Worm (Caenorhabditis elegans): Measurements from ENCODE around the gene gei-15.
"Not testable (repeated sequence)": the region's sequence is repeated elsewhere in the genome, so short reads cannot be mapped to it uniquely, and the experiment has no call there.

The gei-15 gene

DNA sequence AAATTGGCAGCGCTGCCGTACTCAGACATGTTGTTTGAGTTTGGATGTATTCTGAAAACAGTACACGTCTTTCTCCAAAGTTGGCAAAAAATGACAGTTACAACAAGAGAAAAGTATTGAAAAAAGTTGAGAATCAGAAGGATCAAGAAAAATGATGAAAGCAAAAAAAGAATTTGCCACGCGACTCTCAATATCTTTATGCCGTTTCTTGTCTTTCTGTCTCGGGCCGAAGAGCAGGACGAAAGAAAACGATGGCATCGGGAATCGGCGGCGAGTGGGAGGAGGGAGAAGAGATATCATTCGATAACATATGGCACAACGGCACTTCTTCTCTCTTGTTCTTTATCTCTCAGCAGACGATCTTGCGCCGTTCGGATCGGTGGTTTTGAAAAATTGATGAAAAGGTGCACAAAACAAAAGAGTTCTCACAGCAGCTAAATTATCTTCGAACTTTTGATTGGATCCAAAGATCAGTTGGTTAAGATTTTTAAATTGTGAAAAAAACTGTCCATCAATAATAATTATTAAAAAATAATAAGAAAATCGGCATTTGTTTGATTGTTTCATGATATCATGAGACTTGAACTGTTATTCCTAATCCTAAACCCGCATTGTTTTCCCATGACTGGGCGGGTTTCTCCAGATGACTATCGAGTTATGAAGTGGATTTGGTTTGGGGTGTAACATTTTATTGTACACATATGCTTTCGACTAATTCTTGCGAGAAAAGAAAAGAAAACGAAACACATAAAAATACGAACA, at the start of gene gei-15:
Gene gei-15, minus strand, starts transcription at position 51 of the 762 bp plus-strand sequence.
- no peak for TF ChIP-seq W03F9.2 (tag; optimal IDR thresholded peaks at IDR 0.05)

- TF ChIP-seq him-1, dao-5, W03F9.2 (tag; optimal IDR thresholded peaks at IDR 0.05): not testable (repeated sequence)
Measured at ce11 chrX:6868669-6869068, 45.6 kb upstream of the gei-15 start, which contains the start of gene C53B7.6. C53B7.6 (minus strand) TSS chrX:6868769.

ce11 chrX:6867707-6868106, 44.6 kb upstream of the gei-15 start:
- TF ChIP-seq dao-5 (tag; optimal IDR thresholded peaks at IDR 0.05) (peak; percentile 85), him-1 (tag; optimal IDR thresholded peaks at IDR 0.05) (no peak), W03F9.2 (tag; optimal IDR thresholded peaks at IDR 0.05) (peak; percentile 47)

ce11 chrX:6866900-6867299, 43.8 kb upstream of the gei-15 start:
- TF ChIP-seq W03F9.2 (tag; optimal IDR thresholded peaks at IDR 0.05), result no peak
- no peak for TF ChIP-seq him-1 (tag; optimal IDR thresholded peaks at IDR 0.05)
- TF ChIP-seq dao-5 (tag; optimal IDR thresholded peaks at IDR 0.05), result no peak

DNA sequence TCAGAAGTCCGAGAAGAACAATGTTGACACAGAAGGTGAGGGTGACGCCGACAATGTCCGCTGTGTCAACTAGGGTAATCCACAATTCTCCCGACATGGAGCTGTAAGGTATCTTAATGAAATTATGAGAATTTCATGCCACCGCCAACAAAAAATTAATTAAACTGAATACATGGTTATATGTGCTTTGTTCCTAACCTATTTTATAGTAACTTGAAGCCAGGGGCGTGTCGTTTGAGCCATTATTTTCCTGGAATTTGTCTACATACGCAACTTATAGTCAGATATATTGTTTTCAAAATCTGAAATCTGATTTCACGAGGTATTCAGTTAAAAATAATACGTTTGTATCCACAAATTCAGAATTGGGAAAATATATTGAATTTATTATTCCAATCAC, 42.8 kb upstream of the gei-15 start, which contains the start of gene odr-10:
Gene odr-10, minus strand, starts transcription at position 101 of the 400 bp plus-strand sequence.
- no peak for TF ChIP-seq him-1 (tag; optimal IDR thresholded peaks at IDR 0.05)
- TF ChIP-seq W03F9.2 (tag; optimal IDR thresholded peaks at IDR 0.05), result no peak
- no peak for TF ChIP-seq dao-5 (tag; optimal IDR thresholded peaks at IDR 0.05)

DNA sequence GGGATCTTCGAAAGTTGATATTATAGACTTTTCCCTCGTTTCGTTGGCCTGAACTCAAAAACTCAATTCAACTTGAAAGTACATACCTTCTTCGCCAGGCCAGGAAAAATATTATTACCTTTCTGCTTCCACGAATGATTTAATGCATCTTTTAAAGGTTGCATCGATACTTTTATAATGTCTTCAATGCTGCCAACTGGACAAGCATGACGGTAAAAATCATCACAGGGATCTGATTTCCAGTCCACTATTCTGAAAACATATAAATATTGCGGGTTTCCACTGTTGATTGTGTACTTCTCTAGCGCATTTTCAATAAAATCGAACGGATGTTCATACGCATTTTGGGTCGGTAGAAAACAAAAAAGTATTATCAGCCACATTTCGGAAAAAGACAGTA, 40.0 kb upstream of the gei-15 start, which contains the start of gene nep-4:
Gene nep-4, minus strand, starts transcription at position 393 of the 400 bp plus-strand sequence.
- TF ChIP-seq him-1 (tag; optimal IDR thresholded peaks at IDR 0.05), result no peak
- TF ChIP-seq W03F9.2 (tag; optimal IDR thresholded peaks at IDR 0.05), result no peak
- no peak for TF ChIP-seq dao-5 (tag; optimal IDR thresholded peaks at IDR 0.05)

DNA sequence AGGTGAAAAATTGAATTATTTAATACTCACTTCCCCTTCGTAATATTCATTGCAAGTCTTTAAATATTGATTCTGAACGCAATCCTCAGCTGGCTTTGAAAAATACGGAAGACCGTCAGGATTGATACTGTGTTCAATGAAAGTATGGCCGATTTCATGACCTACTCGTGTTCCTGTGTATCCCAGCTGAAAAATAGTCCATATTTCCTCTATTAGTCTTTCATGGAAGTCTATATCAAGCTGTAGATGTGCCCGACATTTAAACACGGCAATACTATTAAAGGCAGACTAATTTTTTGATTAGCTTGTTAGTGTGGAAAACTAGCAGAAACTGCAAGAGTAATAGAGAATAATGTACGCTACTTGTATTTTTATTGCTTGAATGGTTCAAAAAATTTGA, 38.5 kb upstream of the gei-15 start:
- TF ChIP-seq him-1 (tag; optimal IDR thresholded peaks at IDR 0.05), result no peak
- TF ChIP-seq dao-5 (tag; optimal IDR thresholded peaks at IDR 0.05), result no peak
- no peak for TF ChIP-seq W03F9.2 (tag; optimal IDR thresholded peaks at IDR 0.05)

DNA sequence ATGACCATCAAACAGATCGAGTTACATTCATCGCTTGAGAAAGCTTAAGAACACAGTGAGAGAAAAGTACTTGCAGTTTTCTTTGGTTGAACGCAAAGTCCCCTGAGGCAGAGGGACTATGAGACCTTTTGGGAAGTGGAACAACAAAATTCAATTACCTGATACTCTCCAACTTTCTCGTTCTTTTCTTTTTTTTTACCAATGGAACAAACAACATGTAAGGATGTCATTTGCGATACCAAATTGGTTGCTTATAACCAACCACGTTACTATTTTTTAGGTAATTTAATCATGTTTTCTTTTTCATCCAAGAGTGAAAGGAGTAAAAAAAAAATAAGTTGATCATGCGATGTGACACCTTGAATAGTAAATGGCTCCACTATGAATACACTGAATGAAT, 33.7 kb upstream of the gei-15 start:
- TF ChIP-seq dao-5 (tag; optimal IDR thresholded peaks at IDR 0.05) (no peak), him-1 (tag; optimal IDR thresholded peaks at IDR 0.05) (no peak), W03F9.2 (tag; optimal IDR thresholded peaks at IDR 0.05) (no peak)

ce11 chrX:6853318-6853717, 30.2 kb upstream of the gei-15 start, which contains the start of gene rig-3:
rig-3 (plus strand) TSS chrX:6853618.
- TF ChIP-seq dao-5 (tag; optimal IDR thresholded peaks at IDR 0.05) (no peak), W03F9.2 (tag; optimal IDR thresholded peaks at IDR 0.05) (no peak), him-1 (tag; optimal IDR thresholded peaks at IDR 0.05) (no peak)

DNA sequence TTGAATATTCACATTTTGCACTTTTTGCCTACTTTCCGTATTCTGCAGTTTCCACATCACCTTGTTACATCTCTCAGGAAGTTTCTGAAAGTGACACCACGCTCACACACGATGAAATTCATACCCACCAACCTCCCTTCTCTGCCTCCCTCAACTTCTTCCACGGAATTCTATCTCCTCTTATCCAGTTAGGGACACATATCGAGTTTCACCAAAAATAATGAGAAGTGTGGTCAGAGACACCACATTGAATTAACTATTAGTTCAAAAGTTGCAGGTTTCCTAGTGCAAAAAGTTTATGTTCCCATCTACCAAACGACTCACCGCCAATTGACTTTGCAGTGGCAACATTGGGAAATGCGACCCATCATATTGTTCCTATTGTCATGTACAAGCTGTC, 27.3 kb upstream of the gei-15 start:
- TF ChIP-seq W03F9.2 (tag; optimal IDR thresholded peaks at IDR 0.05) (no peak), dao-5 (tag; optimal IDR thresholded peaks at IDR 0.05) (no peak), him-1 (tag; optimal IDR thresholded peaks at IDR 0.05) (no peak)

ce11 chrX:6848596-6848995, 25.5 kb upstream of the gei-15 start:
- TF ChIP-seq W03F9.2 (tag; optimal IDR thresholded peaks at IDR 0.05) (no peak), dao-5 (tag; optimal IDR thresholded peaks at IDR 0.05) (no peak), him-1 (tag; optimal IDR thresholded peaks at IDR 0.05) (no peak)

ce11 chrX:6845934-6846333, 22.9 kb upstream of the gei-15 start, which contains the start of gene C53B7.2:
C53B7.2 (plus strand) TSS chrX:6846234.
- TF ChIP-seq W03F9.2 (tag; optimal IDR thresholded peaks at IDR 0.05), result no peak

DNA sequence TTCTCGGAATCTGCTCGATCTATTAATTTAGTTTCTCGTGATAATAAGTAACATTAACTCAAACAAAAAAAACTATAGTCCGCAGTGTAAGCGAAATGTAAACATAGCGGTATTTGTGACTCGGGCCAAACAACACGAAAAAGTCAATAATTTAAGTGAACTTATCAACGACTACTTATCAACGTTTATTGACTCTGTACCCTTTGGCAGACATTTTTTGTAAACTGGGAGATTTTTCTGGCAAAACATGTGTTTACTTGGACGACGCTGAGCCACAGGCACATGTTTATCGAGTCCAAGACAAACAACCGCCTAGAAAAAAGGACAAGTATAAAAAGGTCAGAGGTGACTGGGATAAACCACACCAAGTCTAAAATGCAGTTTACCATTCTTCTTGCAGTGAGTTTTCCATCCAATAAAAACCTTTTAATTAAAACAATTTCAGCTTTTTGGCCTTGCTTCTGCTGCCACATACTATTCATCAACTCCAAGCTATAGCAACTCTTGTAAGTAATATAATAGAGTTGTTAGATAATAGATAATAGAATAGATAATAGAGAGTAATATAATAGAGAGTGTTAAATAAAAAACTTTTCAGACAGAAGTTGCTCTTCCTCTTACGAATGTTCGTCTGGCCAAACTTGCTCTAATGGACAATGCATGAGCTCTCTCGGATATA, 21.5 kb upstream of the gei-15 start, which contains the start of gene C53B7.3:
Gene C53B7.3, plus strand, starts transcription at position 362 of the 679 bp plus-strand sequence.
- no peak for TF ChIP-seq dao-5 (tag; optimal IDR thresholded peaks at IDR 0.05)
- no peak for TF ChIP-seq him-1 (tag; optimal IDR thresholded peaks at IDR 0.05)
- no peak for TF ChIP-seq W03F9.2 (tag; optimal IDR thresholded peaks at IDR 0.05)

DNA sequence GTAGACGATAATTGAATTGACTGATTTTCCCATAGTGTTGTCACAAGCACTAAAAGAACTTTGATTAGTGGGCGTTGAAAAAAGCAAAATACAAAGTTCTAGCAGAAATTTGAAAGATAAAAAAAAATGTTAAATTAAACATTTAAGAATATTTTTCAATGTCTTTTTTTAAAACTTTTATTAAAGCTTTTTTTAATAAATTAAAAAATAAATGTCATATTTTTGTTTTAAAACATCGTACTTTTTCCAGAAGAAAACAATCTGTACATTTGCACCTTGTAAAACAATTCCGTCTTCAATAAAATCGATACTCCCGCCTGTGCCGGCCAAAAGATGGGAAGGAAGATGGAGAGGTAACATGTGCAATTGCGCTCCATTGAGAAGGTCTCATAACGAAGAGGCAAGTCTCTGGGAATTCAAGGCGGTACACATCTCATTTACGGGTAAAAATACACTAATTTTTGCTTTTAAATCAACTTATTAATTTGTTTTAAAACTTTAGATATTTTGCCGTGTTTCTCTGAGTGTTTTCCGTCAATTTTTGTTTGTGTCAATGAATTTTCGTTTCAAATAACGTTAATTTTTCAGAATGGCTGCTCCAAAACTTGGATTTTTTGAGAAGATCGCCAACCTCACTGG, 17.7 kb upstream of the gei-15 start, which contains the start of the genes glr-6 and asg-2:
Gene glr-6, minus strand, starts transcription at position 51 of the 639 bp plus-strand sequence.
Gene asg-2, plus strand, starts transcription at position 589 of the 639 bp plus-strand sequence.
- TF ChIP-seq him-1 (tag; optimal IDR thresholded peaks at IDR 0.05), result peak; percentile 22
- peak; percentile 55 for TF ChIP-seq W03F9.2 (tag; optimal IDR thresholded peaks at IDR 0.05)
- TF ChIP-seq dao-5 (tag; optimal IDR thresholded peaks at IDR 0.05), result no peak
